Worm (Caenorhabditis elegans): ENCODE data around the gene H13N06.7.

ce11 chrX:15539299-15539698, 36.4 kb downstream of the H13N06.7 start:
- TF ChIP-seq ztf-29 (GFP tag; IDR thresholded peaks at IDR 0.05): no peak
- no peak for TF ChIP-seq flt-1 (GFP tag; IDR thresholded peaks at IDR 0.05)
- no peak for TF ChIP-seq klf-2 (GFP tag; conservative IDR thresholded peaks at IDR 0.05)
- TF ChIP-seq cog-1 (tag; optimal IDR thresholded peaks at IDR 0.05): no peak
- TF ChIP-seq tab-1 (GFP tag; IDR thresholded peaks at IDR 0.05): no peak
- no peak for TF ChIP-seq ztf-23 (GFP tag; IDR thresholded peaks at IDR 0.05)
- TF ChIP-seq T22C8.4 (GFP tag; IDR thresholded peaks at IDR 0.05): no peak
- no peak for TF ChIP-seq ref-1 (GFP tag; conservative IDR thresholded peaks at IDR 0.05)
- no peak for TF ChIP-seq med-1 (GFP tag; optimal IDR thresholded peaks at IDR 0.05; ENCODE audit: insufficient read depth)

Measured in whole organism, midembryonic.